Fruit fly (Drosophila melanogaster) whole organism, embryonic: ENCODE measurements around the gene CG31612.

Experiments
- B-H1 ChIP-seq: fragments of 200-800 bp; sonication (Bioruptor generic); IDR thresholded peaks from 3 replicates; pipeline ENCODE4 v1.3.6; 2022; ENCODE audit warnings: missing biosample characterization, missing genetic modification characterization
- CG10147 ChIP-seq: fragments of 200-800 bp; sonication (Bioruptor generic); optimal IDR thresholded peaks from 2 replicates; lab custom pipeline; 2019; ENCODE audit warnings: missing biosample characterization, mild to moderate bottlenecking, missing genetic modification characterization, moderate library complexity
- CG10979 ChIP-seq: fragments of 200-800 bp; sonication (Bioruptor generic); optimal IDR thresholded peaks from 2 replicates; lab custom pipeline; 2018; ENCODE audit warnings: missing biosample characterization, mild to moderate bottlenecking, missing genetic modification characterization, moderate library complexity
- CG11093 ChIP-seq: fragments of 200-800 bp; sonication (Bioruptor generic); IDR thresholded peaks from 3 replicates; pipeline ENCODE4 v1.3.6; 2022; ENCODE audit warnings: missing biosample characterization, missing genetic modification characterization
- CG11504 ChIP-seq: fragments of 200-800 bp; sonication (Bioruptor generic); optimal IDR thresholded peaks from 3 replicates; lab custom pipeline; 2019; ENCODE audit warnings: missing biosample characterization, mild to moderate bottlenecking, missing genetic modification characterization, moderate library complexity
- CG14860 ChIP-seq: fragments of 200-800 bp; sonication (Bioruptor generic); IDR thresholded peaks from 3 replicates; pipeline ENCODE4 v1.3.6; 2022; ENCODE audit warnings: missing biosample characterization, missing genetic modification characterization; ENCODE audit not compliant: partially characterized antibody
- CG15073 ChIP-seq: fragments of 200-800 bp; sonication (Bioruptor generic); optimal IDR thresholded peaks from 2 replicates; lab custom pipeline; 2016; ENCODE audit warnings: missing biosample characterization, missing genetic modification characterization
- CG15479 ChIP-seq: fragments of 200-800 bp; sonication (Bioruptor generic); optimal IDR thresholded peaks from 3 replicates; lab custom pipeline; 2019; ENCODE audit warnings: missing biosample characterization, mild to moderate bottlenecking, missing genetic modification characterization, moderate library complexity
- CG18011 ChIP-seq: fragments of 200-800 bp; sonication (Bioruptor generic); optimal IDR thresholded peaks from 2 replicates; lab custom pipeline; 2017; ENCODE audit warnings: missing biosample characterization, missing genetic modification characterization, mild to moderate bottlenecking, moderate library complexity, missing genotype
- CG2199 ChIP-seq: fragments of 200-800 bp; sonication (Bioruptor generic); IDR thresholded peaks from 3 replicates; pipeline ENCODE4 v1.3.6; 2022; ENCODE audit warnings: missing biosample characterization, missing genetic modification characterization
- CG30020 ChIP-seq: fragments of 200-800 bp; optimal IDR thresholded peaks from 2 replicates; lab custom pipeline; 2019; ENCODE audit warnings: missing biosample characterization, mild to moderate bottlenecking, missing genetic modification characterization, moderate library complexity
- CG30403 ChIP-seq: fragments of 200-800 bp; sonication (Bioruptor generic); optimal IDR thresholded peaks from 3 replicates; lab custom pipeline; 2016; ENCODE audit warnings: missing biosample characterization, missing genetic modification characterization
- CG32767 ChIP-seq: fragments of 200-800 bp; sonication (Bioruptor generic); IDR thresholded peaks from 2 replicates; pipeline ENCODE4 v1.3.6; 2022; ENCODE audit warnings: missing biosample characterization, missing genetic modification characterization
- CG33213 ChIP-seq: fragments of 200-800 bp; sonication (Bioruptor generic); optimal IDR thresholded peaks from 3 replicates; lab custom pipeline; 2016; ENCODE audit warnings: missing biosample characterization, missing genetic modification characterization
- CG4404 ChIP-seq: fragments of 200-800 bp; sonication (Bioruptor generic); IDR thresholded peaks from 2 replicates; pipeline ENCODE4 v1.3.6; 2022; ENCODE audit warnings: missing biosample characterization, missing genetic modification characterization
- CG5180 ChIP-seq: fragments of 200-800 bp; sonication (Bioruptor generic); optimal IDR thresholded peaks from 3 replicates; lab custom pipeline; 2017; ENCODE audit warnings: missing biosample characterization, missing genetic modification characterization, mild to moderate bottlenecking, moderate library complexity, missing genetic modification reagents
- CG9797 ChIP-seq: fragments of 200-800 bp; sonication (Bioruptor generic); optimal IDR thresholded peaks from 3 replicates; lab custom pipeline; 2018; ENCODE audit warnings: missing biosample characterization, mild to moderate bottlenecking, missing genetic modification characterization
- CG9932 ChIP-seq: fragments of 200-800 bp; sonication (Bioruptor generic); IDR thresholded peaks from 2 replicates; pipeline ENCODE4 v1.3.6; 2022; ENCODE audit warnings: missing biosample characterization, missing genetic modification characterization
- Doc3 ChIP-seq: fragments of 200-800 bp; sonication (Bioruptor generic); IDR thresholded peaks from 3 replicates; pipeline ENCODE4 v1.3.6; 2022; ENCODE audit warnings: missing biosample characterization, missing genetic modification characterization; ENCODE audit not compliant: partially characterized antibody
- Elba2 ChIP-seq: fragments of 200-800 bp; sonication (Bioruptor generic); optimal IDR thresholded peaks from 3 replicates; lab custom pipeline; 2016; ENCODE audit warnings: missing biosample characterization, missing genetic modification characterization
- Ets97D ChIP-seq: fragments of 200-800 bp; sonication (Bioruptor generic); optimal IDR thresholded peaks from 3 replicates; lab custom pipeline; 2016; ENCODE audit warnings: missing biosample characterization, missing genetic modification characterization
- MTF-1 ChIP-seq: fragments of 200-800 bp; sonication (Bioruptor generic); optimal IDR thresholded peaks from 2 replicates; lab custom pipeline; 2018; ENCODE audit warnings: missing biosample characterization, mild to moderate bottlenecking, missing genetic modification characterization, borderline replicate concordance
- Med ChIP-seq: fragments of 200-800 bp; sonication (Bioruptor generic); peaks from one replicate; lab custom pipeline; 2016; ENCODE audit warnings: missing biosample characterization, missing genetic modification characterization, mild to moderate bottlenecking, inconsistent platforms, moderate library complexity
- Nf-YB ChIP-seq: fragments of 200-800 bp; sonication (Bioruptor generic); optimal IDR thresholded peaks from 3 replicates; lab custom pipeline; 2019; ENCODE audit warnings: missing biosample characterization, mild to moderate bottlenecking, missing genetic modification characterization, moderate library complexity
- Side ChIP-seq: fragments of 200-800 bp; sonication (Bioruptor generic); optimal IDR thresholded peaks from 2 replicates; lab custom pipeline; 2016; ENCODE audit warnings: missing biosample characterization, missing genetic modification characterization
- Stat92E ChIP-seq, 3 experiments: fragments of >200 bp in 2 of 3; fragments of 200-800 bp in 1 of 3; sonication (Bioruptor generic) in 1 of 3; optimal IDR thresholded peaks; 2 replicates each; lab custom pipeline; 2017 to 2019; ENCODE audit warnings: missing biosample characterization in 3 of 3, missing genetic modification characterization in 3 of 3, mild to moderate bottlenecking in 1 of 3, moderate library complexity in 1 of 3
- Usf ChIP-seq: fragments of 200-800 bp; sonication (Bioruptor generic); optimal IDR thresholded peaks from 2 replicates; lab custom pipeline; 2017; ENCODE audit warnings: missing genotype, missing biosample characterization, missing genetic modification characterization
- bbx ChIP-seq: fragments of 200-800 bp; sonication (Bioruptor generic); IDR thresholded peaks from 2 replicates; pipeline ENCODE4 v1.3.6; 2022; ENCODE audit warnings: missing biosample characterization, missing genetic modification characterization; ENCODE audit not compliant: partially characterized antibody
- br ChIP-seq: fragments of >200 bp; optimal IDR thresholded peaks from 2 replicates; lab custom pipeline; 2017
- cad ChIP-seq: fragments of >200 bp; optimal IDR thresholded peaks from 2 replicates; lab custom pipeline; 2017; ENCODE audit warnings: missing biosample characterization, missing genetic modification characterization
- cg ChIP-seq: fragments of 200-800 bp; sonication (Bioruptor generic); optimal IDR thresholded peaks from 3 replicates; lab custom pipeline; 2019; ENCODE audit warnings: missing biosample characterization, mild to moderate bottlenecking, missing genetic modification characterization, moderate library complexity
- chinmo ChIP-seq: fragments of 200-800 bp; sonication (Bioruptor generic); IDR thresholded peaks from 4 replicates; pipeline ENCODE4 v1.3.6; 2022; ENCODE audit warnings: missing biosample characterization, missing genetic modification characterization; ENCODE audit not compliant: partially characterized antibody
- chm ChIP-seq: fragments of 200-800 bp; sonication (Bioruptor generic); IDR thresholded peaks from 2 replicates; pipeline ENCODE4 v1.3.6; 2022; ENCODE audit warnings: missing biosample characterization, missing genetic modification characterization
- crp ChIP-seq, 2 experiments: fragments of 200-800 bp; sonication (Bioruptor generic); optimal IDR thresholded peaks; 2 replicates in 1 of 2; 3 replicates in 1 of 2; lab custom pipeline; 2017; ENCODE audit warnings: missing biosample characterization in 2 of 2, missing genetic modification characterization in 2 of 2, mild to moderate bottlenecking in 1 of 2, moderate library complexity in 1 of 2
- dmrt11E ChIP-seq: fragments of 200-800 bp; sonication (Bioruptor generic); optimal IDR thresholded peaks from 3 replicates; lab custom pipeline; 2018; ENCODE audit warnings: missing biosample characterization, mild to moderate bottlenecking, missing genetic modification characterization, moderate library complexity
- ems ChIP-seq: fragments of 200-800 bp; sonication (Bioruptor generic); optimal IDR thresholded peaks from 3 replicates; lab custom pipeline; 2016; ENCODE audit warnings: missing biosample characterization, missing genetic modification characterization
- nau ChIP-seq: fragments of 200-800 bp; sonication (Bioruptor generic); optimal IDR thresholded peaks from 3 replicates; lab custom pipeline; 2017; ENCODE audit warnings: missing biosample characterization, mild to moderate bottlenecking, missing genetic modification characterization, missing genetic modification reagents
- nmo ChIP-seq: fragments of 200-800 bp; sonication (Bioruptor generic); optimal IDR thresholded peaks from 2 replicates; lab custom pipeline; 2018; ENCODE audit warnings: missing biosample characterization, mild to moderate bottlenecking, missing genetic modification characterization, moderate library complexity
- pnt ChIP-seq: fragments of 200-800 bp; sonication (Bioruptor generic); optimal IDR thresholded peaks from 3 replicates; lab custom pipeline; 2016; ENCODE audit warnings: missing biosample characterization, missing genetic modification characterization
- sd ChIP-seq: fragments of 200-800 bp; sonication (Bioruptor generic); optimal IDR thresholded peaks from 3 replicates; lab custom pipeline; 2018; ENCODE audit warnings: missing biosample characterization, mild to moderate bottlenecking, missing genetic modification characterization, moderate library complexity
- sens ChIP-seq: fragments of 200-800 bp; sonication (Bioruptor generic); peaks from one replicate; lab custom pipeline; 2016; ENCODE audit warnings: missing biosample characterization, missing genetic modification characterization
- tup ChIP-seq: fragments of 200-800 bp; sonication (Bioruptor generic); optimal IDR thresholded peaks from 2 replicates; lab custom pipeline; 2016; ENCODE audit warnings: missing biosample characterization, mild to moderate bottlenecking, missing genetic modification characterization, moderate library complexity
- tx ChIP-seq: fragments of 200-800 bp; sonication (Bioruptor generic); optimal IDR thresholded peaks from 2 replicates; lab custom pipeline; 2016; ENCODE audit warnings: missing biosample characterization, missing genetic modification characterization
- unc-4 ChIP-seq: fragments of 200-800 bp; sonication (Bioruptor generic); IDR thresholded peaks from 2 replicates; pipeline ENCODE4 v1.3.6; 2022; ENCODE audit warnings: missing biosample characterization, missing genetic modification characterization; ENCODE audit not compliant: partially characterized antibody
- zfh2 ChIP-seq: fragments of 200-800 bp; sonication (Bioruptor generic); optimal IDR thresholded peaks from 2 replicates; lab custom pipeline; 2016; ENCODE audit warnings: missing biosample characterization, missing genetic modification characterization

Gene CG31612

DNA sequence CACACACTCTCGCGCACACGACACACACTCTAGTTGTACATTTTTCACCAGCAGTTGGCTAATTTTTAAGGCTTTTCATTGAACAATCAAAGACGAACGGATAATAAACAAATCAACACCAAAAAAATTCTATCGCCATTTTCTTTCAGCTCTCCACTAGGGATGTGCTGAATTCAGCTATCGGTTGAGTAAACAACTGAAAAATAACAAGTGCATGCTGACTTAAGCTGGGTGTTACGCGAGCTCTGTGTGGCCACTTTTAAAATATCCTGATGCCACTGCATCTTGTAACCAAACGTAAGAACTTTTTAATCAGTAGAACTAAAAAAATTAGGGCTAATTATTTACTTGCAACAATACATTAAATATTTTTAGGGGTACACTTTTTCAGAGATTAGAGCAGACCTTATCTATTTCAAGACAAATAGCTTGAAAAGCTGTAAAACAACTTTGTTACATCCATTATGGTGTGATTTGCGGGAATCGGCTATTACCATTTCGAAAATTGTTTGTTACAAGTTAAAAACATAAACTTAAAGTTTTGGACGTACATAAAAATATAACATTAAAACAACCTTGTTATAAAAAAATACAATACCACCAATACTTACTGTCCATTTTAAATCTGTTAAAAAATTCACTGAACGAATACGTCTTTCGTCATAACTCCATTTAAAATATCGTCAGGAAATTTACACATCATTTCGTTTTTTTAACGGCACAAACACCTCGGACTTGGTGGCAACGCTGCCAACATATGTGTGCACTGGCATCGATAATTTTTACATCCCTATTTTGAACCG, 37.8 kb downstream of the CG31612 start, which contains the start of the genes step and CG1416 (continued):
- TF ChIP-seq CG9797 (GFP tag; lab: Kevin White, UChicago) (peak; percentile 21), nmo (GFP tag; lab: Kevin White, UChicago) (peak; percentile 74), CG30020 (tag; lab: Kevin White, UChicago) (peak; percentile 96), CG18011 (peak; percentile 97), zfh2 (GFP tag; lab: Kevin White, UChicago) (peak; percentile 70), tx (GFP tag; lab: Kevin White, UChicago) (peak; percentile 21), CG30403 (GFP tag; lab: Kevin White, UChicago) (peak; percentile 81), dmrt11E (tag; lab: Kevin White, UChicago) (peak; percentile 48), CG4404 (GFP tag; lab: Robert Waterston, UW) (no peak), CG15073 (GFP tag; lab: Kevin White, UChicago) (no peak)

DNA sequence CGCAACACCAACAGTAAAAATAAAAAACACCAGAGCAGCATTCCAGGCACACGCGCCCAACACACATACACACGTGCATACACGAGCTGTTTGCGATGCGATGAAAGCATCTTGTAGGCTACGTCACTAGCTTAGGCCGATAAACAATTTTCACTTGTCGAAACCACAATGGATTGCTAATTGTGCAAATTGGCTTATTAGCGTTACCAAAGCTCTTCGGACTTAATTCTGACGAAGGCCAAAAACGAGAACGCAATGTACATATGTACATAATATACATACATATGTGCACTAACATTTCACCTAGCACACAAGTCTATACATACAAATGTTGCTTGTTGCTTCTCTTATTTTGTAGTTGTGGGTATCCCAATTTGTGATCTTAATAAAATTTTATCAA, 38.6 kb downstream of the CG31612 start:
- peak; percentile 22 for TF ChIP-seq Med (GFP tag; lab: Kevin White, UChicago)
- peak; percentile 37; the same call in 1 of the 2 replicates for TF ChIP-seq bbx (GFP tag; lab: Robert Waterston, UW)
- peak; percentile 53 for TF ChIP-seq cg (GFP tag; lab: Kevin White, UChicago)
- TF ChIP-seq CG2199 (GFP tag; lab: Robert Waterston, UW): no peak; the same call in 2 of the 3 replicates
- peak; percentile 33 for TF ChIP-seq nau
- no peak for TF ChIP-seq Doc3
- peak; percentile 38 for TF ChIP-seq Elba2
- peak; percentile 62 for TF ChIP-seq CG5180
- 0 out of 4 replicates have a peak, but pooled peaks have one; percentile 6 for TF ChIP-seq chinmo (GFP tag; lab: Robert Waterston, UW)
- TF ChIP-seq MTF-1 (GFP tag; lab: Kevin White, UChicago): no peak
- peak; percentile 7 for TF ChIP-seq CG10979 (tag; lab: Kevin White, UChicago)
- TF ChIP-seq sd (tag; lab: Kevin White, UChicago): peak; percentile 79
- peak; percentile 11 for TF ChIP-seq CG11504
- TF ChIP-seq sens: peak; percentile 72
- TF ChIP-seq crp (GFP tag; optimal IDR thresholded peaks at IDR 0.05; lab: Kevin White, UChicago): no peak
- TF ChIP-seq CG33213 (GFP tag; lab: Kevin White, UChicago): peak; percentile 2
- peak; percentile 54 for TF ChIP-seq CG15479 (GFP tag; lab: Kevin White, UChicago)

DNA sequence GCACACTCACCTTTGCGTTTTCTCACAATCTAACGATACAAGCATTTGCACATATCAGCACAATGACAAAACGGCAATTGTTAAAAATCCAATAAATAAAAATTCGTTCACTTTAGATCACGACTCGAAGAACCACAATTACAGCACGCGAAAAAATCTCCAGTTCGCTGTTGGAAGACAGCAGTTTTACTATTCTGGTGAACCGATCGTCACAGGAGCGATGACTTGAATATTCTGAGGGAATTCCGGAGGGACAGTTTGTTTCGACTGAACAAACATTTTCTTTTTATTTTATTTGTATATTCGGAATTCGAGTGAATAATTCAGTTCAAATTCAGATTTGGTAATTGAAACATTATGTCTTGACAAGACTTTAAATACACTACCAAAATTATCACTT, 39.9 kb downstream of the CG31612 start:
- TF ChIP-seq CG2199 (GFP tag; lab: Robert Waterston, UW) (peak; percentile 99), B-H1 (GFP tag; lab: Robert Waterston, UW) (no peak)

DNA sequence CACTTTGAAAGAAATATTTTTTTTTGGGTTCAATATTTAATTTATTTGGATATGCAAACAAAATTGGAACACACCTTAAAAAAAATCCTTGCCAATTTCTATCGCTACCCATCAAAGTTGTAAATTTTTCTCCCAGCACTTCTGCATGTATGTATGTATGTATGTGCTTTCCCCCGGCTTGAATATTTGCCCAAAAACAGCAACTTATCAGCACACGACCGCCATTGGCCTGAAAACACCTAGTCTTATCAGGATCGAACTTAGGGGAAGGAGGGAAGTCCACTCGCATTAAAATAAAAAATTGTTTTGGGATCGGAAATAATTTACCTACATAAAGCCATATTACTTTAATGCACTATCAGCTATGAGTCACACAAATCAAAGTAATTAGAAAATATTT, 41.2 kb downstream of the CG31612 start:
- TF ChIP-seq br (no peak), Usf (GFP tag; lab: Kevin White, UChicago) (no peak), CG11093 (GFP tag; lab: Robert Waterston, UW) (no peak), chm (no peak), CG10147 (GFP tag; lab: Kevin White, UChicago) (no peak), Stat92E (GFP tag; optimal IDR thresholded peaks at IDR 0.05; lab: Kevin White, UChicago) (no peak), ems (GFP tag; lab: Kevin White, UChicago) (no peak), tup (GFP tag; lab: Kevin White, UChicago) (no peak), unc-4 (GFP tag; lab: Robert Waterston, UW) (no peak), pnt (no peak), CG9932 (GFP tag; lab: Robert Waterston, UW) (no peak), Nf-YB (GFP tag; lab: Kevin White, UChicago) (no peak), Ets97D (GFP tag; lab: Kevin White, UChicago) (no peak), CG14860 (GFP tag; lab: Robert Waterston, UW) (no peak), Side (GFP tag; lab: Kevin White, UChicago) (no peak), cad (GFP tag; lab: Kevin White, UChicago) (no peak), CG32767 (no peak), CG33213 (GFP tag; lab: Kevin White, UChicago) (peak; percentile 3)
